Worm (Caenorhabditis elegans): Measurements from ENCODE around the gene srg-37.

ce11 chrX:14185631-14186030 is 49.2 kb downstream of the srg-37 start:
- no peak for TF ChIP-seq fkh-6 (tag; optimal IDR thresholded peaks at IDR 0.05)
- TF ChIP-seq tbx-2 (tag; optimal IDR thresholded peaks at IDR 0.05), result no peak
- no peak for TF ChIP-seq dve-1 (tag; optimal IDR thresholded peaks at IDR 0.05)
- TF ChIP-seq ttx-3 (tag; optimal IDR thresholded peaks at IDR 0.05), result no peak
- TF ChIP-seq ceh-24 (tag; optimal IDR thresholded peaks at IDR 0.05), result no peak
